Fruit fly (Drosophila melanogaster) whole organism, embryonic: Measurements from ENCODE around the gene CG43638.
A peak's percentile ranks its signal among the peaks of the same experiment; 100 is the strongest.

Experiments used
- Blimp-1 ChIP-seq: fragments of 200-800 bp; sonication (Bioruptor generic); optimal IDR thresholded peaks from 3 replicates; lab custom pipeline; 2018; ENCODE audit warnings: missing biosample characterization, missing genetic modification characterization, mild to moderate bottlenecking, moderate library complexity, missing genetic modification reagents
- CG10366 ChIP-seq: fragments of 200-800 bp; sonication (Bioruptor generic); IDR thresholded peaks from 2 replicates; pipeline ENCODE4 v1.3.6; 2022; ENCODE audit warnings: missing biosample characterization, missing genetic modification characterization
- CG10543 ChIP-seq: fragments of 200-800 bp; sonication (Bioruptor generic); optimal IDR thresholded peaks from 3 replicates; lab custom pipeline; 2017; ENCODE audit warnings: missing biosample characterization, mild to moderate bottlenecking, missing genetic modification characterization, moderate library complexity
- CG12769 ChIP-seq: fragments of 200-800 bp; sonication (Bioruptor generic); optimal IDR thresholded peaks from 2 replicates; lab custom pipeline; 2019; ENCODE audit warnings: missing biosample characterization, mild to moderate bottlenecking, missing genetic modification characterization, moderate library complexity
- CG13894 ChIP-seq: fragments of 200-800 bp; sonication (Bioruptor generic); optimal IDR thresholded peaks from 3 replicates; lab custom pipeline; 2018; ENCODE audit warnings: missing biosample characterization, mild to moderate bottlenecking, missing genetic modification characterization, moderate library complexity
- CG14014 ChIP-seq: fragments of 200-800 bp; sonication (Bioruptor generic); IDR thresholded peaks from 2 replicates; pipeline ENCODE4 v1.3.6; 2022; ENCODE audit warnings: missing biosample characterization, missing genetic modification characterization
- CG14710 ChIP-seq: fragments of 200-800 bp; sonication (Bioruptor generic); optimal IDR thresholded peaks from 3 replicates; lab custom pipeline; 2019; ENCODE audit warnings: missing biosample characterization, mild to moderate bottlenecking, missing genetic modification characterization, moderate library complexity
- CG16779 ChIP-seq: fragments of 200-800 bp; sonication (Bioruptor generic); IDR thresholded peaks from 2 replicates; pipeline ENCODE4 v1.3.6; 2022; ENCODE audit warnings: missing biosample characterization, missing genetic modification characterization
- CG2199 ChIP-seq: fragments of 200-800 bp; sonication (Bioruptor generic); IDR thresholded peaks from 3 replicates; pipeline ENCODE4 v1.3.6; 2022; ENCODE audit warnings: missing biosample characterization, missing genetic modification characterization
- CG30403 ChIP-seq: fragments of 200-800 bp; sonication (Bioruptor generic); optimal IDR thresholded peaks from 3 replicates; lab custom pipeline; 2016; ENCODE audit warnings: missing biosample characterization, missing genetic modification characterization
- CG6689 ChIP-seq: fragments of 200-800 bp; sonication (Bioruptor generic); IDR thresholded peaks from 2 replicates; pipeline ENCODE4 v1.3.6; 2022; ENCODE audit warnings: missing biosample characterization, missing genetic modification characterization
- CG9609 ChIP-seq: fragments of 200-800 bp; sonication (Bioruptor generic); optimal IDR thresholded peaks from 3 replicates; lab custom pipeline; 2016; ENCODE audit warnings: missing biosample characterization, missing genetic modification characterization
- D19B ChIP-seq: fragments of 200-800 bp; sonication (Bioruptor generic); optimal IDR thresholded peaks from 2 replicates; lab custom pipeline; 2017; ENCODE audit warnings: missing biosample characterization, mild to moderate bottlenecking, missing genetic modification characterization
- Deaf1 ChIP-seq: fragments of 200-800 bp; optimal IDR thresholded peaks from 3 replicates; lab custom pipeline; 2019; ENCODE audit warnings: missing biosample characterization, mild to moderate bottlenecking, missing genetic modification characterization, moderate library complexity
- Dll ChIP-seq: fragments of 200-800 bp; sonication (Bioruptor generic); IDR thresholded peaks from 4 replicates; pipeline ENCODE4 v1.3.6; 2022; ENCODE audit warnings: missing biosample characterization, missing genetic modification characterization; ENCODE audit not compliant: partially characterized antibody
- Drgx ChIP-seq: fragments of 200-800 bp; sonication (Bioruptor generic); IDR thresholded peaks from 2 replicates; pipeline ENCODE4 v1.3.6; 2022; ENCODE audit warnings: missing biosample characterization, missing genetic modification characterization
- Ets65A ChIP-seq: fragments of 200-800 bp; sonication (Bioruptor generic); peaks from one replicate; lab custom pipeline; 2016; ENCODE audit warnings: missing biosample characterization, missing genetic modification characterization
- GATAe ChIP-seq: fragments of 200-800 bp; sonication (Bioruptor generic); conservative IDR thresholded peaks from 2 replicates; pipeline ENCODE4 v1.3.6; 2022; ENCODE audit warnings: missing biosample characterization, missing genetic modification characterization
- HmgZ ChIP-seq: fragments of 200-800 bp; sonication (Bioruptor generic); optimal IDR thresholded peaks from 2 replicates; lab custom pipeline; 2018; ENCODE audit warnings: missing biosample characterization, mild to moderate bottlenecking, missing genetic modification characterization
- Med ChIP-seq: fragments of 200-800 bp; sonication (Bioruptor generic); peaks from one replicate; lab custom pipeline; 2016; ENCODE audit warnings: missing biosample characterization, missing genetic modification characterization, mild to moderate bottlenecking, inconsistent platforms, moderate library complexity
- Nf-YA ChIP-seq: fragments of 200-800 bp; sonication (Bioruptor generic); IDR thresholded peaks from 2 replicates; pipeline ENCODE4 v1.3.6; 2022; ENCODE audit warnings: missing biosample characterization, missing genetic modification characterization
- Nf-YB ChIP-seq: fragments of 200-800 bp; sonication (Bioruptor generic); optimal IDR thresholded peaks from 3 replicates; lab custom pipeline; 2019; ENCODE audit warnings: missing biosample characterization, mild to moderate bottlenecking, missing genetic modification characterization, moderate library complexity
- Pdp1 ChIP-seq, 2 experiments: fragments of 200-800 bp; sonication (Bioruptor generic); optimal IDR thresholded peaks; 3 replicates each; lab custom pipeline; 2016; ENCODE audit warnings: missing biosample characterization in 2 of 2, missing genetic modification characterization in 2 of 2, mild to moderate bottlenecking in 1 of 2, moderate library complexity in 1 of 2
- Rx ChIP-seq: fragments of 200-800 bp; sonication (Bioruptor generic); IDR thresholded peaks from 2 replicates; pipeline ENCODE4 v1.3.6; 2022; ENCODE audit warnings: missing biosample characterization, missing genetic modification characterization
- Six4 ChIP-seq: fragments of 200-800 bp; sonication (Bioruptor generic); optimal IDR thresholded peaks from 2 replicates; lab custom pipeline; 2016; ENCODE audit warnings: missing biosample characterization, missing genetic modification characterization
- Vsx1 ChIP-seq: fragments of 200-800 bp; sonication (Bioruptor generic); optimal IDR thresholded peaks from 2 replicates; lab custom pipeline; 2017; ENCODE audit warnings: missing biosample characterization, mild to moderate bottlenecking, missing genetic modification characterization, missing genetic modification reagents
- cg ChIP-seq: fragments of 200-800 bp; sonication (Bioruptor generic); optimal IDR thresholded peaks from 3 replicates; lab custom pipeline; 2019; ENCODE audit warnings: missing biosample characterization, mild to moderate bottlenecking, missing genetic modification characterization, moderate library complexity
- chm ChIP-seq: fragments of 200-800 bp; sonication (Bioruptor generic); IDR thresholded peaks from 2 replicates; pipeline ENCODE4 v1.3.6; 2022; ENCODE audit warnings: missing biosample characterization, missing genetic modification characterization
- crol ChIP-seq: fragments of 200-800 bp; sonication (Bioruptor generic); IDR thresholded peaks from 2 replicates; pipeline ENCODE4 v1.3.6; 2022; ENCODE audit warnings: missing biosample characterization, missing genetic modification characterization
- dan ChIP-seq: fragments of 200-800 bp; sonication (Bioruptor generic); IDR thresholded peaks from 2 replicates; pipeline ENCODE4 v1.3.6; 2022; ENCODE audit warnings: missing biosample characterization, missing genetic modification characterization
- dmrt99B ChIP-seq: fragments of 200-800 bp; sonication (Bioruptor generic); optimal IDR thresholded peaks from 2 replicates; lab custom pipeline; 2018; ENCODE audit warnings: missing biosample characterization, mild to moderate bottlenecking, missing genetic modification characterization, moderate library complexity
- en ChIP-seq: fragments of 200-800 bp; sonication (Bioruptor generic); optimal IDR thresholded peaks from 2 replicates; lab custom pipeline; 2016; ENCODE audit warnings: missing biosample characterization, missing genetic modification characterization
- exex ChIP-seq: fragments of 200-800 bp; sonication (Bioruptor generic); optimal IDR thresholded peaks from 4 replicates; lab custom pipeline; 2018; ENCODE audit warnings: missing biosample characterization, mild to moderate bottlenecking, missing genetic modification characterization, moderate library complexity
- grn ChIP-seq: fragments of 200-800 bp; sonication (Bioruptor generic); optimal IDR thresholded peaks from 3 replicates; lab custom pipeline; 2017; ENCODE audit warnings: missing biosample characterization, missing genetic modification characterization
- gsb-n ChIP-seq: fragments of 200-800 bp; sonication (Bioruptor generic); optimal IDR thresholded peaks from 3 replicates; lab custom pipeline; 2018; ENCODE audit warnings: missing biosample characterization, mild to moderate bottlenecking, missing genetic modification characterization
- kah ChIP-seq: fragments of 200-800 bp; sonication (Bioruptor generic); optimal IDR thresholded peaks from 2 replicates; lab custom pipeline; 2018; ENCODE audit warnings: missing biosample characterization, mild to moderate bottlenecking, missing genetic modification characterization
- kni ChIP-seq: fragments of 200-800 bp; sonication (Bioruptor generic); optimal IDR thresholded peaks from 3 replicates; lab custom pipeline; 2017; ENCODE audit warnings: mild to moderate bottlenecking, missing biosample characterization, missing genetic modification reagents, missing genetic modification characterization
- mirr ChIP-seq: fragments of 200-800 bp; sonication (Bioruptor generic); optimal IDR thresholded peaks from 3 replicates; lab custom pipeline; 2018; ENCODE audit warnings: missing biosample characterization, mild to moderate bottlenecking, missing genetic modification characterization
- nom ChIP-seq: fragments of 200-800 bp; sonication (Bioruptor generic); optimal IDR thresholded peaks from 2 replicates; lab custom pipeline; 2017; ENCODE audit warnings: missing biosample characterization, missing genetic modification characterization, mild to moderate bottlenecking, moderate library complexity, missing genetic modification reagents
- row ChIP-seq: fragments of 200-800 bp; sonication (Bioruptor generic); IDR thresholded peaks from 3 replicates; pipeline ENCODE4 v1.3.6; 2022; ENCODE audit warnings: missing biosample characterization, missing genetic modification characterization
- sd ChIP-seq: fragments of 200-800 bp; sonication (Bioruptor generic); optimal IDR thresholded peaks from 3 replicates; lab custom pipeline; 2018; ENCODE audit warnings: missing biosample characterization, mild to moderate bottlenecking, missing genetic modification characterization, moderate library complexity
- sob ChIP-seq: fragments of 200-800 bp; sonication (Bioruptor generic); IDR thresholded peaks from 2 replicates; pipeline ENCODE4 v1.3.6; 2022; ENCODE audit warnings: missing biosample characterization, missing genetic modification characterization
- sug ChIP-seq: fragments of 200-800 bp; optimal IDR thresholded peaks from 2 replicates; lab custom pipeline; 2019; ENCODE audit warnings: missing biosample characterization, mild to moderate bottlenecking, missing genetic modification characterization, moderate library complexity
- tll ChIP-seq, 2 experiments: fragments of 200-800 bp in 1 of 2; fragments of >200 bp in 1 of 2; sonication (Bioruptor generic) in 1 of 2; optimal IDR thresholded peaks; 2 replicates each; lab custom pipeline; 2017 to 2019; ENCODE audit warnings: missing biosample characterization in 2 of 2, missing genetic modification characterization in 2 of 2, mild to moderate bottlenecking in 1 of 2, moderate library complexity in 1 of 2
- toy ChIP-seq: fragments of 200-800 bp; sonication (Bioruptor generic); IDR thresholded peaks from 2 replicates; pipeline ENCODE4 v1.3.6; 2022; ENCODE audit warnings: missing biosample characterization, missing genetic modification characterization
- z ChIP-seq: fragments of 200-800 bp; sonication (Bioruptor generic); IDR thresholded peaks from 3 replicates; pipeline ENCODE4 v1.3.6; 2022; ENCODE audit warnings: missing biosample characterization, missing genetic modification characterization

The CG43638 gene

DNA sequence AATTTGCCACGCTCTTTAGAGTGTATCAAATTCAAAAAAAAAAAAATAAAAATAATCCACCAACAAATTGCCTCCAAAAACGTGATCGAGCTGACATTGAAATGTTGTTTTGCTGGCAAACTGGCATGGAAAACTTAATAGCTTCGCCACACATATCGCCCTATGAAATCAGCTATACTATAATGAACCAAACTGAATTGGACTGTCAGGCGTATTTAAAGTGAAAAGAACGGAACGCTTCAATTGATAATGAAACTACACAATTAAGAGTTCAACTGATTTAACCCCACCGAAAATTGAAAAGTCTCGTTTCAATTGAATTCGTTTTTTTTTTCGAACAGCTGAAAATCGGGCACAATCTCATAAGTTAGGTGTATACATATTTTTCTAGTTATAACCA is 5.3 kb upstream of the CG43638 start (continued):
- TF ChIP-seq gsb-n (tag; lab: Kevin White, UChicago): peak; percentile 23
- TF ChIP-seq, all 482 proteins: peak for 10

DNA sequence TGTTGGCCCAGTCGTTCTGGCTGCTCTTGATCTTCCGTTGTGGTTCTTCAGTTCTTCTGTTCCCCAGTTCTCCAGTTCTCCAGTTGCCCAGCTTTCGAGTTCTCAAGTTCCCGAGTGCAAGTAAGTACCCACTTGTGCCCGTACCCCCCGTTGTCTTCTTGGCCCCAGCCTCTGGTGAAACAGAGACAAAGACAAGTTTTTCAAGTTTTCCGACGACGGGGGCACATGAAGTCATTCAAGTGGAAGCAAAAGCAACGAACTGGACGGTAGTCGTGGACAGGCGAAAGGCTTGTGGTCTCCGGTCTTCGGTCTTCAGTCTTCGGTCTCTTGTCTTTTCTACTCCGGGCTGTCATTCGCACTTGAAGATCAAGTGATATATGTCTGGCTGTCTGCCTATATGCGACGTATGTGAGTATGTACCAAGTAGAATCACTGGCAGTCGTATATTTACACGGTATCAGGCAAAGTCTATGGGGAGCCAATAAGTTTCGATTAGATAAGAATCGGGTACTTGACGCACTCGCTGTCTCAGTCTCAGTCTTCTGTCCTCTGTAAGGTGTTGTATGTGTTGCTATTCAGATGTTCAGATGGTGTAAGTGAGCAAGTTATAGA is 4.0 kb upstream of the CG43638 start:
- TF ChIP-seq kni (GFP tag; lab: Kevin White, UChicago) (peak; percentile 35), CG12769 (tag; lab: Kevin White, UChicago) (peak; percentile 25), Pdp1 (GFP tag; optimal IDR thresholded peaks at IDR 0.05; lab: Kevin White, UChicago) (peak in 1 of 2 experiments; percentile 35), CG2199 (GFP tag; lab: Robert Waterston, UW) (0 out of 3 replicates have a peak, but pooled peaks have one; percentile 11), crol (GFP tag; lab: Robert Waterston, UW) (peak; percentile 68; the same call in 1 of the 2 replicates), toy (GFP tag; lab: Robert Waterston, UW) (no peak), row (GFP tag; lab: Robert Waterston, UW) (0 out of 3 replicates have a peak, but pooled peaks have one; percentile 16), Ets65A (GFP tag; lab: Kevin White, UChicago) (no peak), grn (GFP tag; lab: Kevin White, UChicago) (peak; percentile 92), Drgx (GFP tag; lab: Robert Waterston, UW) (0 out of 2 replicates have a peak, but pooled peaks have one; percentile 8), exex (tag; lab: Kevin White, UChicago) (peak; percentile 37), sug (tag; lab: Kevin White, UChicago) (peak; percentile 90), nom (GFP tag; lab: Kevin White, UChicago) (peak; percentile 60), sob (GFP tag; lab: Robert Waterston, UW) (no peak), Vsx1 (GFP tag; lab: Kevin White, UChicago) (peak; percentile 51), HmgZ (tag; lab: Kevin White, UChicago) (peak; percentile 47), CG14710 (no peak), Deaf1 (peak; percentile 63), Med (GFP tag; lab: Kevin White, UChicago) (peak; percentile 74), sd (tag; lab: Kevin White, UChicago) (no peak), GATAe (GFP tag; lab: Robert Waterston, UW) (peak; percentile 19; the same call in 1 of the 2 replicates), CG10543 (GFP tag; lab: Kevin White, UChicago) (peak; percentile 10), D19B (peak; percentile 78), kah (GFP tag; lab: Kevin White, UChicago) (no peak), Nf-YB (peak; percentile 13), cg (GFP tag; lab: Kevin White, UChicago) (peak; percentile 10), mirr (GFP tag; lab: Kevin White, UChicago) (peak; percentile 29), chm (GFP tag; lab: Robert Waterston, UW) (peak; percentile 16; the same call in 1 of the 2 replicates), CG13894 (tag; lab: Kevin White, UChicago) (peak; percentile 33)

DNA sequence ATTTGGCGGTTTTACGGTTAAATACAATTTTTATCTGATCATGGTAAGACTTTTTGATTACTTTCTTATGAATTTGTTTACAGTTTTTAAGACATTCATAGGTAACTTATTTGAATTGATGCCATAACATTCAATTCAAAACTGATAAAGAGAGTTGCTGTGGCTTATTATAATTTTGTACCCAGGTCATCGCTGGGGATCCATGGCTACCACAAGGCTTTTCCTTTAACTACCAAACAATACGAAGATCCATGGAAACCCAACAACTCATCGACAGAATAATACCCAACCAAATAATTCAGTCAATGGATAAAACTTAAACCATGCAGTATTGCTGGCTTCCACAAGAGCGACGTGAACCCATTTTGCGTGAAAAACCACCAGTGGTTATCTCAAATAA is 2.3 kb upstream of the CG43638 start, which contains the start of gene CG6793:
Gene CG6793 (plus strand): TSS at position 301 of the 400 bp plus-strand sequence.
- TF ChIP-seq Nf-YA (GFP tag; lab: Robert Waterston, UW): no peak
- TF ChIP-seq CG9609 (GFP tag; lab: Kevin White, UChicago): no peak
- TF ChIP-seq CG6689 (GFP tag; lab: Robert Waterston, UW): no peak
- no peak for TF ChIP-seq Dll (GFP tag; lab: Robert Waterston, UW)
- TF ChIP-seq Blimp-1: no peak
- TF ChIP-seq en: no peak
- no peak for TF ChIP-seq CG16779 (GFP tag; lab: Robert Waterston, UW)
- no peak for TF ChIP-seq tll (GFP tag; optimal IDR thresholded peaks at IDR 0.05; lab: Kevin White, UChicago)
- no peak for TF ChIP-seq Six4
- no peak for TF ChIP-seq z (GFP tag; lab: Robert Waterston, UW)
- no peak for TF ChIP-seq Rx (GFP tag; lab: Robert Waterston, UW)
- no peak for TF ChIP-seq dan (GFP tag; lab: Robert Waterston, UW)
- no peak for TF ChIP-seq CG30403 (GFP tag; lab: Kevin White, UChicago)
- TF ChIP-seq CG14014 (GFP tag; lab: Robert Waterston, UW): no peak
- TF ChIP-seq CG10366 (GFP tag; lab: Robert Waterston, UW): no peak
- no peak for TF ChIP-seq dmrt99B
